Worm (Caenorhabditis elegans): ENCODE data around the gene C34E10.9.
A peak's percentile ranks its signal among the peaks of the same experiment; 100 is the strongest.

- peak; percentile 77 for TF ChIP-seq nhr-77 (tag; optimal IDR thresholded peaks at IDR 0.05)
- peak in 1 of 2 experiments; percentile 93 for TF ChIP-seq lsy-2 (tag; optimal IDR thresholded peaks at IDR 0.05)
- no peak for TF ChIP-seq Y48G9A.11 (GFP tag; IDR thresholded peaks at IDR 0.05)
- TF ChIP-seq ceh-20 (GFP tag; IDR thresholded peaks at IDR 0.05) = peak; percentile 47; the same call in 1 of the 2 replicates
- TF ChIP-seq ama-1 (optimal IDR thresholded peaks at IDR 0.05) = peak; percentile 88
- TF ChIP-seq lir-3 (tag; optimal IDR thresholded peaks at IDR 0.05) = no peak
- no peak for TF ChIP-seq nhr-111 (GFP tag; optimal IDR thresholded peaks at IDR 0.05)
- TF ChIP-seq nhr-76 (tag; optimal IDR thresholded peaks at IDR 0.05) = no peak
- TF ChIP-seq F44E2.7 (GFP tag; IDR thresholded peaks at IDR 0.05) = no peak
These were observed 35.2 kb downstream of the C34E10.9 start, which contains the start of the genes C34E10.12, C34E10.10 and atp-2 for ce11 chrIII:5227831-5228467.

All from whole organism, L4 larva.